Worm (Caenorhabditis elegans) whole organism, young adult: ENCODE measurements around the gene poml-4.

Experiments used
- C06A6.2 ChIP-seq: fragments of 200-800 bp; sonication (Bioruptor generic); conservative IDR thresholded peaks from 2 replicates; pipeline ENCODE4 v1.3.6; 2022; ENCODE audit warnings: missing genetic modification characterization, missing compliant biosample characterization
- C17E4.6 ChIP-seq: fragments of 200-800 bp; sonication (Bioruptor generic); IDR thresholded peaks from 2 replicates; pipeline ENCODE4 v1.3.6; 2022; ENCODE audit warnings: missing genetic modification reagents, missing genetic modification characterization, missing compliant biosample characterization
- F10E7.11 ChIP-seq: sonication (generic microtip); optimal IDR thresholded peaks from 2 replicates; lab custom pipeline; 2017; ENCODE audit warnings: mild to moderate bottlenecking, missing genetic modification characterization, moderate library complexity, missing compliant biosample characterization
- F23B12.7 ChIP-seq: sonication (generic microtip); optimal IDR thresholded peaks from 2 replicates; lab custom pipeline; 2017; ENCODE audit warnings: missing genetic modification characterization, mild to moderate bottlenecking, missing compliant biosample characterization, antibody characterized with exemption, moderate library complexity; ENCODE audit not compliant: insufficient read depth
- F33H1.4 ChIP-seq: fragments of 200-800 bp; sonication (Bioruptor generic); IDR thresholded peaks from 2 replicates; pipeline ENCODE4 v1.3.6; 2022; ENCODE audit warnings: missing genetic modification reagents, missing genetic modification characterization, missing compliant biosample characterization
- F37B4.10 ChIP-seq: fragments of 200-800 bp; sonication (Bioruptor generic); IDR thresholded peaks from 2 replicates; pipeline ENCODE4 v1.3.6; 2022; ENCODE audit warnings: missing genetic modification characterization, missing compliant biosample characterization
- K11D2.4 ChIP-seq: fragments of 200-800 bp; sonication (Bioruptor generic); IDR thresholded peaks from 2 replicates; pipeline ENCODE4 v1.3.6; 2022; ENCODE audit warnings: missing genetic modification reagents, missing genetic modification characterization, missing compliant biosample characterization
- K12H6.12 ChIP-seq: fragments of 200-800 bp; sonication (Bioruptor generic); optimal IDR thresholded peaks from 2 replicates; lab custom pipeline; 2018; ENCODE audit warnings: mild to moderate bottlenecking, missing genetic modification characterization, missing compliant biosample characterization
- akir-1 ChIP-seq: fragments of 200-800 bp; sonication (Bioruptor generic); optimal IDR thresholded peaks from 2 replicates; lab custom pipeline; 2018; ENCODE audit warnings: mild to moderate bottlenecking, missing genetic modification characterization, moderate library complexity, missing compliant biosample characterization
- ama-1 ChIP-seq, 3 experiments: fragments of 150-350 bp in 1 of 3; sonication (generic microtip) in 2 of 3; optimal IDR thresholded peaks; 2 replicates each; lab custom pipeline; 2014 to 2018; ENCODE audit warnings: missing biosample characterization in 2 of 3, missing genetic modification characterization in 2 of 3, missing genetic modification reagents in 2 of 3
- attf-6 ChIP-seq: fragments of 200-800 bp; sonication (Bioruptor generic); IDR thresholded peaks from 2 replicates; pipeline ENCODE4 v1.3.6; 2022; ENCODE audit warnings: missing genetic modification reagents, missing genetic modification characterization, missing compliant biosample characterization
- bed-2 ChIP-seq: fragments of 200-800 bp; sonication (Bioruptor generic); IDR thresholded peaks from 2 replicates; pipeline ENCODE4 v1.3.6; 2022; ENCODE audit warnings: missing genetic modification reagents, missing genetic modification characterization, missing compliant biosample characterization
- ccch-3 ChIP-seq: fragments of 200-800 bp; sonication (Bioruptor generic); optimal IDR thresholded peaks from 2 replicates; lab custom pipeline; 2018; ENCODE audit warnings: mild to moderate bottlenecking, missing genetic modification characterization, missing compliant biosample characterization
- ceh-40 ChIP-seq: fragments of 200-800 bp; sonication (Bioruptor generic); IDR thresholded peaks from 2 replicates; pipeline ENCODE4 v1.3.6; 2022; ENCODE audit warnings: missing genetic modification characterization, missing compliant biosample characterization
- die-1 ChIP-seq: sonication (generic microtip); optimal IDR thresholded peaks from 2 replicates; lab custom pipeline; 2016; ENCODE audit warnings: missing genotype, mild to moderate bottlenecking, missing genetic modification characterization, missing compliant biosample characterization
- dpl-1 ChIP-seq: fragments of 150-350 bp; optimal IDR thresholded peaks from 2 replicates; lab custom pipeline; 2014; ENCODE audit warnings: missing biosample characterization, missing genetic modification reagents, missing genetic modification characterization
- egl-18 ChIP-seq: fragments of 200-800 bp; sonication (Bioruptor generic); IDR thresholded peaks from 2 replicates; pipeline ENCODE4 v1.3.6; 2022; ENCODE audit warnings: missing genetic modification reagents, missing genetic modification characterization, missing compliant biosample characterization
- gei-17 ChIP-seq: fragments of 200-800 bp; sonication (Bioruptor generic); optimal IDR thresholded peaks from 2 replicates; lab custom pipeline; 2018; ENCODE audit warnings: mild to moderate bottlenecking, missing genetic modification characterization, missing compliant biosample characterization
- hlh-12 ChIP-seq: sonication (generic microtip); optimal IDR thresholded peaks from 2 replicates; lab custom pipeline; 2016; ENCODE audit warnings: missing genetic modification characterization, missing compliant biosample characterization
- hsf-1 ChIP-seq: fragments of 200-800 bp; sonication (Bioruptor generic); IDR thresholded peaks from 2 replicates; pipeline ENCODE4 v1.3.6; 2022; ENCODE audit warnings: missing genetic modification reagents, missing genetic modification characterization, missing compliant biosample characterization
- lag-1 ChIP-seq: fragments of 200-800 bp; sonication (Bioruptor generic); IDR thresholded peaks from 2 replicates; pipeline ENCODE4 v1.3.6; 2022; ENCODE audit warnings: missing genetic modification reagents, missing genetic modification characterization, missing compliant biosample characterization
- let-607 ChIP-seq, 2 experiments: fragments of 200-800 bp in 1 of 2; sonication (Bioruptor generic) in 1 of 2; sonication (generic microtip) in 1 of 2; optimal IDR thresholded peaks; 2 replicates each; lab custom pipeline; 2016 to 2018; ENCODE audit warnings: mild to moderate bottlenecking in 2 of 2, missing compliant biosample characterization in 2 of 2, missing genetic modification characterization in 2 of 2, moderate library complexity in 2 of 2, missing genotype in 1 of 2
- lin-26 ChIP-seq: fragments of 200-800 bp; sonication (Bioruptor generic); IDR thresholded peaks from 2 replicates; pipeline ENCODE4 v1.3.6; 2022; ENCODE audit warnings: missing genetic modification reagents, missing genetic modification characterization, missing compliant biosample characterization
- lir-1 ChIP-seq: fragments of 200-800 bp; sonication (Bioruptor generic); conservative IDR thresholded peaks from 2 replicates; pipeline ENCODE4 v1.3.6; 2022; ENCODE audit warnings: missing genetic modification reagents, missing genetic modification characterization, missing compliant biosample characterization
- lsl-1 ChIP-seq: fragments of 200-800 bp; sonication (Bioruptor generic); optimal IDR thresholded peaks from 2 replicates; lab custom pipeline; 2018; ENCODE audit warnings: mild to moderate bottlenecking, missing genetic modification characterization, moderate library complexity, missing compliant biosample characterization
- lsy-27 ChIP-seq: sonication (generic microtip); optimal IDR thresholded peaks from 2 replicates; lab custom pipeline; 2017; ENCODE audit warnings: missing genetic modification characterization, mild to moderate bottlenecking, missing compliant biosample characterization, antibody characterized with exemption, missing genotype, borderline replicate concordance; ENCODE audit not compliant: insufficient read depth
- madf-6 ChIP-seq: fragments of 200-800 bp; sonication (Bioruptor generic); IDR thresholded peaks from 2 replicates; pipeline ENCODE4 v1.3.6; 2022; ENCODE audit warnings: missing genetic modification reagents, missing genetic modification characterization, missing compliant biosample characterization
- nhr-90 ChIP-seq: sonication (generic microtip); optimal IDR thresholded peaks from 2 replicates; lab custom pipeline; 2016; ENCODE audit warnings: missing genotype, mild to moderate bottlenecking, missing genetic modification characterization, missing compliant biosample characterization
- pha-4 ChIP-seq: fragments of 150-350 bp; sonication (generic microtip); optimal IDR thresholded peaks from 2 replicates; lab custom pipeline; 2014; ENCODE audit warnings: missing biosample characterization, missing genetic modification reagents, missing genetic modification characterization
- sea-2 ChIP-seq: fragments of 200-800 bp; sonication (Bioruptor generic); IDR thresholded peaks from 2 replicates; pipeline ENCODE4 v1.3.6; 2022; ENCODE audit warnings: missing genetic modification characterization, missing compliant biosample characterization
- snpc-1.3 ChIP-seq: sonication (generic microtip); optimal IDR thresholded peaks from 2 replicates; lab custom pipeline; 2017; ENCODE audit warnings: missing genetic modification characterization, mild to moderate bottlenecking, missing compliant biosample characterization, antibody characterized with exemption, moderate library complexity, missing genotype, missing genetic modification reagents; ENCODE audit not compliant: insufficient read depth
- snpc-3.4 ChIP-seq: sonication (generic microtip); optimal IDR thresholded peaks from 2 replicates; lab custom pipeline; 2017; ENCODE audit warnings: missing genetic modification characterization, mild to moderate bottlenecking, missing compliant biosample characterization, antibody characterized with exemption, moderate library complexity, missing genotype, missing genetic modification reagents
- unc-130 ChIP-seq: sonication (generic microtip); optimal IDR thresholded peaks from 2 replicates; lab custom pipeline; 2016; ENCODE audit warnings: missing genetic modification reagents, missing genetic modification characterization, missing compliant biosample characterization
- xnd-1 ChIP-seq: sonication (generic microtip); optimal IDR thresholded peaks from 2 replicates; lab custom pipeline; 2016; ENCODE audit warnings: missing genotype, missing genetic modification reagents, missing genetic modification characterization, missing compliant biosample characterization
- zfh-2 ChIP-seq: fragments of 200-800 bp; sonication (Bioruptor generic); conservative IDR thresholded peaks from 2 replicates; pipeline ENCODE4 v1.3.6; 2022; ENCODE audit warnings: missing genetic modification reagents, missing genetic modification characterization, missing compliant biosample characterization

poml-4 gene

ce11 chrII:1504266-1504665 lies 36.5 kb upstream of the poml-4 start, which contains the start of gene fdgt-1 (continued):
- TF ChIP-seq attf-6 (GFP tag; lab: Robert Waterston, UW) = no peak

- TF ChIP-seq lag-1 = no peak
- no peak for TF ChIP-seq F37B4.10 (GFP tag; lab: Robert Waterston, UW)
- TF ChIP-seq C06A6.2 (GFP tag; lab: Robert Waterston, UW) = no peak
- no peak for TF ChIP-seq egl-18 (GFP tag; lab: Robert Waterston, UW)
- TF ChIP-seq zfh-2 (GFP tag; lab: Robert Waterston, UW) = no peak
- TF ChIP-seq C17E4.6 (GFP tag; lab: Robert Waterston, UW) = no peak
- TF ChIP-seq die-1 (tag; lab: Kevin White, UChicago) = no peak
- TF ChIP-seq F10E7.11 (tag; lab: Kevin White, UChicago) = no peak
- TF ChIP-seq let-607 (tag; optimal IDR thresholded peaks at IDR 0.05; lab: Kevin White, UChicago) = no peak
- no peak for TF ChIP-seq pha-4 (tag; lab: Kevin White, UChicago)
- no peak for TF ChIP-seq F23B12.7 (tag; lab: Kevin White, UChicago)
- TF ChIP-seq hsf-1 (GFP tag; lab: Robert Waterston, UW) = no peak
- no peak for TF ChIP-seq xnd-1
- TF ChIP-seq akir-1 = no peak
- no peak for TF ChIP-seq K11D2.4 (GFP tag; lab: Robert Waterston, UW)
- no peak for TF ChIP-seq K12H6.12 (tag; lab: Kevin White, UChicago)
- no peak for TF ChIP-seq lir-1 (GFP tag; lab: Robert Waterston, UW)
- TF ChIP-seq dpl-1 (GFP tag; lab: Kevin White, UChicago) = no peak
These were observed 23.4 kb upstream of the poml-4 start, which contains the start of gene math-45 for ce11 chrII:1517354-1517753. Gene math-45 (minus strand): TSS chrII:1517454.

DNA sequence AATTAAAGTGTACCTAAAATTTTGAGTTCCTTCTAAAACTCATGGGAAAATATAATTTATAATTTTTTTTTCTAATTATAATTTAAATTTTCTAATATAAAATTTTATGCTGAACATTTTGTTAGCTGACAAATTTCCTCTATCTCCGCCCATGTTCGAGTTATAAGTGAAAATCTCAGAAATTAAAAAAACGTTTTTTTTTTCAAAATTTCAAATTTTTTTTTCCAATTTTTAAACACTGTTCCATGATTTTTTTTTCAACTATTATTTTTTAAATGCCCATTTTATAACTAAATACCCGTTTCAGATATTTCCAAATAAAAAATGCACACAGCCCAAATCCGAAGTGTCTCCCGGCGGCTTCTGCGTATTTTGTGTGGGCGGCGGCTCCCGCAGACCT lies 21.8 kb upstream of the poml-4 start, which contains the start of gene Y51H7BR.8:
Gene Y51H7BR.8, plus strand, starts transcription at position 301 of the 400 bp plus-strand sequence.
- TF ChIP-seq lsl-1 (GFP tag; lab: Kevin White, UChicago) (no peak), sea-2 (GFP tag; lab: Robert Waterston, UW) (no peak), nhr-90 (tag; lab: Kevin White, UChicago) (no peak), F23B12.7 (tag; lab: Kevin White, UChicago) (no peak), gei-17 (GFP tag; lab: Kevin White, UChicago) (no peak), hlh-12 (tag; lab: Kevin White, UChicago) (no peak), madf-6 (no peak), unc-130 (GFP tag; lab: Kevin White, UChicago) (no peak), ccch-3 (GFP tag; lab: Kevin White, UChicago) (no peak), ceh-40 (GFP tag; lab: Robert Waterston, UW) (no peak), pha-4 (tag; lab: Kevin White, UChicago) (no peak), snpc-3.4 (tag; lab: Kevin White, UChicago) (no peak), snpc-1.3 (no peak), lin-26 (GFP tag; lab: Robert Waterston, UW) (no peak), F33H1.4 (GFP tag; lab: Robert Waterston, UW) (no peak), bed-2 (no peak), ama-1 (optimal IDR thresholded peaks at IDR 0.05; lab: Kevin White, UChicago) (no peak), ama-1 (GFP tag; optimal IDR thresholded peaks at IDR 0.05; lab: Kevin White, UChicago) (no peak), lsy-27 (tag; lab: Kevin White, UChicago) (no peak)
